Fruit fly (Drosophila melanogaster) whole organism, prepupa: Measurements from ENCODE around the gene CG43400.

ENCODE experiments used
- Blimp-1 ChIP-seq: fragments of 200-800 bp; sonication (Bioruptor generic); optimal IDR thresholded peaks from 3 replicates; lab custom pipeline; 2017; ENCODE audit warnings: missing biosample characterization, missing genetic modification characterization, mild to moderate bottlenecking, moderate library complexity, missing genetic modification reagents
- CG10669 ChIP-seq: fragments of 200-800 bp; sonication (Bioruptor generic); optimal IDR thresholded peaks from 3 replicates; lab custom pipeline; 2018; ENCODE audit warnings: missing biosample characterization, mild to moderate bottlenecking, missing genetic modification characterization, moderate library complexity
- CG11294 ChIP-seq: fragments of 200-800 bp; sonication (Bioruptor generic); IDR thresholded peaks from 2 replicates; pipeline ENCODE4 v1.3.6; 2022; ENCODE audit warnings: missing biosample characterization, missing genetic modification characterization
- CG6854 ChIP-seq: fragments of 200-800 bp; sonication (Bioruptor generic); optimal IDR thresholded peaks from 2 replicates; lab custom pipeline; 2017; ENCODE audit warnings: missing biosample characterization, mild to moderate bottlenecking, missing genetic modification characterization

DNA sequence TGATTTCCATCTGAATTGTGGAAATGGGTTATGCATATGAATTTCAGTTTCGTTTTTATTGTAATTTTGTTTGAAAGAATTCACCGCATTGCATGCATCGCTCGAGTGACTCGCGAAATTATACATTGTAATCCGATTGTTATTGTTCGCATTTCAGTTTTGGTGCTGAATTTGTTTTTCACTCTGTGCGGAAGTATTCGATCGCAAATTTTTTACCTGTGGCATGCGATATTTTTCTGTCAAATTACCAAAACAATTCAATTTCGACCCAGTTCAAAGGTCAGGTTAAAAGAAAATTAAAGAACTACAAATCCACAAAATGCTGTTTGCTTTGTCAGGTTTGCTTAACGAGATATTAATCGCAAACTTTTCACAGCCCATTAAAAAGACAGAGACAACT, 42.3 kb downstream of the CG43400 start:
- no peak for TF ChIP-seq CG10669
- TF ChIP-seq Blimp-1 (GFP tag; lab: Kevin White, UChicago), result no peak
- TF ChIP-seq CG11294, result no peak
- no peak for TF ChIP-seq CG6854 (GFP tag; lab: Kevin White, UChicago)
